Fruit fly (Drosophila melanogaster) whole organism, embryonic: ENCODE data around the gene Son.

Source experiments
- Asciz ChIP-seq: fragments of 200-800 bp; sonication (Bioruptor generic); optimal IDR thresholded peaks from 2 replicates; lab custom pipeline; 2017; ENCODE audit warnings: missing biosample characterization, mild to moderate bottlenecking, missing genetic modification characterization, missing genetic modification reagents
- Atf-2 ChIP-seq: fragments of 200-800 bp; sonication (Bioruptor generic); optimal IDR thresholded peaks from 2 replicates; lab custom pipeline; 2016; ENCODE audit warnings: missing biosample characterization, missing genetic modification characterization
- Atf3 ChIP-seq: fragments of 200-800 bp; sonication (Bioruptor generic); optimal IDR thresholded peaks from 3 replicates; lab custom pipeline; 2016; ENCODE audit warnings: missing biosample characterization, missing genetic modification characterization
- C15 ChIP-seq: fragments of 200-800 bp; sonication (Bioruptor generic); IDR thresholded peaks from 3 replicates; pipeline ENCODE4 v1.3.6; 2022; ENCODE audit warnings: missing biosample characterization, missing genetic modification characterization
- CG10267 ChIP-seq: fragments of 200-800 bp; sonication (Bioruptor generic); optimal IDR thresholded peaks from 2 replicates; lab custom pipeline; 2018; ENCODE audit warnings: missing biosample characterization, mild to moderate bottlenecking, missing genetic modification characterization, moderate library complexity
- CG10431 ChIP-seq: fragments of 200-800 bp; sonication (Bioruptor generic); optimal IDR thresholded peaks from 3 replicates; lab custom pipeline; 2018; ENCODE audit warnings: missing biosample characterization, mild to moderate bottlenecking, missing genetic modification characterization
- CG13123 ChIP-seq: fragments of 200-800 bp; sonication (Bioruptor generic); optimal IDR thresholded peaks from 2 replicates; lab custom pipeline; 2016; ENCODE audit warnings: missing biosample characterization, missing genetic modification characterization
- CG16813 ChIP-seq: fragments of 200-800 bp; sonication (Bioruptor generic); IDR thresholded peaks from 3 replicates; pipeline ENCODE4 v1.3.6; 2022; ENCODE audit warnings: missing biosample characterization, missing genetic modification characterization; ENCODE audit not compliant: partially characterized antibody
- CG18011 ChIP-seq: fragments of 200-800 bp; sonication (Bioruptor generic); optimal IDR thresholded peaks from 2 replicates; lab custom pipeline; 2017; ENCODE audit warnings: missing biosample characterization, missing genetic modification characterization, mild to moderate bottlenecking, moderate library complexity, missing genotype
- CG18262 ChIP-seq: fragments of 200-800 bp; optimal IDR thresholded peaks from 3 replicates; lab custom pipeline; 2019; ENCODE audit warnings: missing biosample characterization, mild to moderate bottlenecking, missing genetic modification characterization, moderate library complexity
- CG18764 ChIP-seq: fragments of 200-800 bp; sonication (Bioruptor generic); optimal IDR thresholded peaks from 3 replicates; lab custom pipeline; 2016; ENCODE audit warnings: missing biosample characterization, missing genetic modification characterization
- CG31224 ChIP-seq: fragments of 200-800 bp; sonication (Bioruptor generic); IDR thresholded peaks from 2 replicates; pipeline ENCODE4 v1.3.6; 2022; ENCODE audit warnings: missing biosample characterization, missing genetic modification characterization
- CG3847 ChIP-seq: fragments of 200-800 bp; sonication (Bioruptor generic); IDR thresholded peaks from 2 replicates; pipeline ENCODE4 v1.3.6; 2022; ENCODE audit warnings: missing biosample characterization, missing genetic modification characterization
- CG6254 ChIP-seq: fragments of 200-800 bp; sonication (Bioruptor generic); optimal IDR thresholded peaks from 3 replicates; lab custom pipeline; 2017; ENCODE audit warnings: mild to moderate bottlenecking, missing biosample characterization, missing genetic modification reagents, missing genetic modification characterization
- CG6689 ChIP-seq: fragments of 200-800 bp; sonication (Bioruptor generic); IDR thresholded peaks from 2 replicates; pipeline ENCODE4 v1.3.6; 2022; ENCODE audit warnings: missing biosample characterization, missing genetic modification characterization
- CG7786 ChIP-seq: fragments of 200-800 bp; sonication (Bioruptor generic); optimal IDR thresholded peaks from 2 replicates; lab custom pipeline; 2016; ENCODE audit warnings: missing biosample characterization, missing genetic modification characterization
- CG7987 ChIP-seq: fragments of 200-800 bp; sonication (Bioruptor generic); optimal IDR thresholded peaks from 2 replicates; lab custom pipeline; 2018; ENCODE audit warnings: missing biosample characterization, mild to moderate bottlenecking, missing genetic modification characterization, moderate library complexity
- CG9797 ChIP-seq: fragments of 200-800 bp; sonication (Bioruptor generic); optimal IDR thresholded peaks from 3 replicates; lab custom pipeline; 2018; ENCODE audit warnings: missing biosample characterization, mild to moderate bottlenecking, missing genetic modification characterization
- Camta ChIP-seq: fragments of 200-800 bp; sonication (Bioruptor generic); optimal IDR thresholded peaks from 2 replicates; lab custom pipeline; 2016; ENCODE audit warnings: missing biosample characterization, missing genetic modification characterization
- Dfd ChIP-seq, 2 experiments: fragments of >200 bp; optimal IDR thresholded peaks; 2 replicates each; lab custom pipeline; 2017; ENCODE audit warnings: missing biosample characterization in 2 of 2, missing genetic modification characterization in 2 of 2
- ERR ChIP-seq: fragments of 200-800 bp; sonication (Bioruptor generic); optimal IDR thresholded peaks from 2 replicates; lab custom pipeline; 2016; ENCODE audit warnings: missing biosample characterization, missing genetic modification characterization
- Fer3 ChIP-seq: fragments of 200-800 bp; sonication (Bioruptor generic); optimal IDR thresholded peaks from 2 replicates; lab custom pipeline; 2018; ENCODE audit warnings: missing biosample characterization, mild to moderate bottlenecking, missing genetic modification characterization, moderate library complexity
- Nf-YB ChIP-seq: fragments of 200-800 bp; sonication (Bioruptor generic); optimal IDR thresholded peaks from 3 replicates; lab custom pipeline; 2019; ENCODE audit warnings: missing biosample characterization, mild to moderate bottlenecking, missing genetic modification characterization, moderate library complexity
- Oaz ChIP-seq: fragments of 200-800 bp; sonication (Bioruptor generic); IDR thresholded peaks from 2 replicates; pipeline ENCODE4 v1.3.6; 2022; ENCODE audit warnings: missing biosample characterization, missing genetic modification characterization
- Ptx1 ChIP-seq: fragments of 200-800 bp; sonication (Bioruptor generic); IDR thresholded peaks from 2 replicates; pipeline ENCODE4 v1.3.6; 2022; ENCODE audit warnings: missing biosample characterization, missing genetic modification characterization
- YL-1 ChIP-seq: fragments of 200-800 bp; sonication (Bioruptor generic); optimal IDR thresholded peaks from 3 replicates; lab custom pipeline; 2017; ENCODE audit warnings: missing biosample characterization, mild to moderate bottlenecking, missing genetic modification characterization
- ab ChIP-seq: fragments of 200-800 bp; sonication (Bioruptor generic); optimal IDR thresholded peaks from 2 replicates; lab custom pipeline; 2016; ENCODE audit warnings: missing biosample characterization, missing genetic modification characterization
- ap ChIP-seq: fragments of 200-800 bp; sonication (Bioruptor generic); IDR thresholded peaks from 2 replicates; pipeline ENCODE4 v1.3.6; 2022; ENCODE audit warnings: missing biosample characterization, missing genetic modification characterization
- chn ChIP-seq: fragments of 200-800 bp; sonication (Bioruptor generic); optimal IDR thresholded peaks from 2 replicates; lab custom pipeline; 2016; ENCODE audit warnings: missing biosample characterization, missing genetic modification characterization
- ci ChIP-seq: fragments of 200-800 bp; sonication (Bioruptor generic); IDR thresholded peaks from 3 replicates; pipeline ENCODE4 v1.3.6; 2022; ENCODE audit warnings: missing biosample characterization, missing genetic modification characterization
- cwo ChIP-seq: fragments of 200-800 bp; sonication (Bioruptor generic); optimal IDR thresholded peaks from 3 replicates; lab custom pipeline; 2017; ENCODE audit warnings: missing biosample characterization, missing genetic modification characterization, mild to moderate bottlenecking, moderate library complexity, missing genetic modification reagents
- dmrt99B ChIP-seq: fragments of 200-800 bp; sonication (Bioruptor generic); optimal IDR thresholded peaks from 2 replicates; lab custom pipeline; 2018; ENCODE audit warnings: missing biosample characterization, mild to moderate bottlenecking, missing genetic modification characterization, moderate library complexity
- dysf ChIP-seq: fragments of 200-800 bp; sonication (Bioruptor generic); IDR thresholded peaks from 3 replicates; pipeline ENCODE4 v1.3.6; 2022; ENCODE audit warnings: missing biosample characterization, missing genetic modification characterization
- eyg ChIP-seq: fragments of 200-800 bp; sonication (Bioruptor generic); optimal IDR thresholded peaks from 3 replicates; lab custom pipeline; 2016; ENCODE audit warnings: missing biosample characterization, missing genetic modification characterization
- fd64A ChIP-seq: fragments of 200-800 bp; sonication (Bioruptor generic); optimal IDR thresholded peaks from 3 replicates; lab custom pipeline; 2018; ENCODE audit warnings: missing biosample characterization, mild to moderate bottlenecking, missing genetic modification characterization
- gcm ChIP-seq: fragments of 200-800 bp; sonication (Bioruptor generic); optimal IDR thresholded peaks from 2 replicates; lab custom pipeline; 2019; ENCODE audit warnings: missing biosample characterization, mild to moderate bottlenecking, missing genetic modification characterization, moderate library complexity
- grau ChIP-seq: fragments of 200-800 bp; optimal IDR thresholded peaks from 3 replicates; lab custom pipeline; 2019; ENCODE audit warnings: missing biosample characterization, mild to moderate bottlenecking, missing genetic modification characterization, moderate library complexity
- kay ChIP-seq: fragments of 200-800 bp; sonication (Bioruptor generic); optimal IDR thresholded peaks from 2 replicates; lab custom pipeline; 2016; ENCODE audit warnings: missing biosample characterization, missing genetic modification characterization
- maf-S ChIP-seq: fragments of 200-800 bp; sonication (Bioruptor generic); optimal IDR thresholded peaks from 2 replicates; lab custom pipeline; 2016; ENCODE audit warnings: missing biosample characterization, missing genetic modification characterization
- pan ChIP-seq, 4 experiments: fragments of >200 bp in 3 of 4; fragments of 200-800 bp in 1 of 4; sonication (Bioruptor generic) in 1 of 4; optimal IDR thresholded peaks in 3 of 4; IDR thresholded peaks in 1 of 4; 2 replicates each; pipeline versions ENCODE4 v1.3.6 to Lab custom; 2017 to 2022; ENCODE audit warnings: missing biosample characterization in 2 of 4, missing genetic modification characterization in 2 of 4, mixed read lengths in 1 of 4
- pzg ChIP-seq: fragments of 200-800 bp; sonication (Bioruptor generic); optimal IDR thresholded peaks from 3 replicates; lab custom pipeline; 2018; ENCODE audit warnings: missing biosample characterization, mild to moderate bottlenecking, missing genetic modification characterization, moderate library complexity
- sens-2 ChIP-seq: fragments of 200-800 bp; sonication (Bioruptor generic); IDR thresholded peaks from 2 replicates; pipeline ENCODE4 v1.3.6; 2022; ENCODE audit warnings: missing biosample characterization, missing genetic modification characterization
- sim ChIP-seq: fragments of 200-800 bp; sonication (Bioruptor generic); IDR thresholded peaks from 2 replicates; pipeline ENCODE4 v1.3.6; 2022; ENCODE audit warnings: missing biosample characterization, missing genetic modification characterization
- ssp ChIP-seq: fragments of 200-800 bp; sonication (Bioruptor generic); IDR thresholded peaks from 2 replicates; pipeline ENCODE4 v1.3.6; 2022; ENCODE audit warnings: missing biosample characterization, missing genetic modification characterization
- unpg ChIP-seq: fragments of 200-800 bp; sonication (Bioruptor generic); optimal IDR thresholded peaks from 3 replicates; lab custom pipeline; 2018; ENCODE audit warnings: missing biosample characterization, mild to moderate bottlenecking, missing genetic modification characterization, moderate library complexity
- wdn ChIP-seq: fragments of 200-800 bp; sonication (Bioruptor generic); IDR thresholded peaks from 2 replicates; pipeline ENCODE4 v1.3.6; 2022; ENCODE audit warnings: missing biosample characterization, missing genetic modification characterization
- zen2 ChIP-seq: fragments of 200-800 bp; sonication (Bioruptor generic); IDR thresholded peaks from 3 replicates; pipeline ENCODE4 v1.3.6; 2022; ENCODE audit warnings: missing biosample characterization, missing genetic modification characterization; ENCODE audit not compliant: partially characterized antibody
- zfh1 ChIP-seq: fragments of 200-800 bp; sonication (Bioruptor generic); IDR thresholded peaks from 3 replicates; pipeline ENCODE4 v1.3.6; 2022; ENCODE audit warnings: missing biosample characterization, missing genetic modification characterization

The Son gene

dm6 chr3R:9577382-9578137 is at the start of gene Son, which contains the start of gene Kap-alpha3:
Son (plus strand) TSS chr3R:9578042.
Kap-alpha3 (minus strand) TSS chr3R:9577733.
- TF ChIP-seq sens-2 (GFP tag; lab: Robert Waterston, UW), result peak; percentile 94
- TF ChIP-seq chn (GFP tag; lab: Kevin White, UChicago), result peak; percentile 93
- peak; percentile 82 for TF ChIP-seq ap (GFP tag; lab: Robert Waterston, UW)
- TF ChIP-seq grau (tag; lab: Kevin White, UChicago), result peak; percentile 88
- peak; percentile 86 for TF ChIP-seq fd64A (GFP tag; lab: Kevin White, UChicago)
- peak; percentile 74; the same call in 1 of the 2 replicates for TF ChIP-seq wdn (GFP tag; lab: Robert Waterston, UW)
- peak; percentile 73 for TF ChIP-seq CG9797
- TF ChIP-seq CG31224, result peak; percentile 85
- peak; percentile 82 for TF ChIP-seq unpg (GFP tag; lab: Kevin White, UChicago)
- TF ChIP-seq Asciz (GFP tag; lab: Kevin White, UChicago), result peak; percentile 90
- no peak for TF ChIP-seq pan (optimal IDR thresholded peaks at IDR 0.05; lab: Kevin White, UChicago)
- peak in 1 of 2 experiments; percentile 85 for TF ChIP-seq pan (GFP tag; optimal IDR thresholded peaks at IDR 0.05 in 1 of 2, IDR thresholded peaks at IDR 0.05 in 1 of 2)
- peak; percentile 86 for TF ChIP-seq pzg (GFP tag; lab: Kevin White, UChicago)
- TF ChIP-seq zfh1, result peak; percentile 81
- TF ChIP-seq gcm, result peak; percentile 86
- TF ChIP-seq Dfd (GFP tag; optimal IDR thresholded peaks at IDR 0.05; lab: Kevin White, UChicago), result no peak
- peak; percentile 90 for TF ChIP-seq CG7786 (GFP tag; lab: Kevin White, UChicago)
- TF ChIP-seq CG18011 (GFP tag; lab: Kevin White, UChicago), result peak; percentile 80
- peak; percentile 87 for TF ChIP-seq eyg (GFP tag; lab: Kevin White, UChicago)
- TF ChIP-seq CG6689 (GFP tag; lab: Robert Waterston, UW), result peak; percentile 83
- TF ChIP-seq cwo (GFP tag; lab: Kevin White, UChicago), result peak; percentile 79
- peak; percentile 99 for TF ChIP-seq YL-1
- peak; percentile 85 for TF ChIP-seq ERR (GFP tag; lab: Kevin White, UChicago)
- TF ChIP-seq ab (GFP tag; lab: Kevin White, UChicago), result peak; percentile 62
- peak; percentile 88 for TF ChIP-seq CG16813 (GFP tag; lab: Robert Waterston, UW)
- TF ChIP-seq Atf-2 (GFP tag; lab: Kevin White, UChicago), result peak; percentile 90
- peak; percentile 73 for TF ChIP-seq CG6254 (GFP tag; lab: Kevin White, UChicago)
- TF ChIP-seq CG18262 (tag; lab: Kevin White, UChicago), result peak; percentile 84
- TF ChIP-seq Ptx1 (GFP tag; lab: Robert Waterston, UW), result peak; percentile 90
- TF ChIP-seq kay (GFP tag; lab: Kevin White, UChicago), result peak; percentile 80
- TF ChIP-seq maf-S (GFP tag; lab: Kevin White, UChicago), result peak; percentile 92
- TF ChIP-seq zen2, result peak; percentile 75; the same call in 1 of the 3 replicates
- TF ChIP-seq Atf3 (GFP tag; lab: Kevin White, UChicago), result peak; percentile 90
- peak; percentile 91 for TF ChIP-seq CG10267
- peak; percentile 78 for TF ChIP-seq Nf-YB (GFP tag; lab: Kevin White, UChicago)
- peak; percentile 95 for TF ChIP-seq ci (GFP tag; lab: Robert Waterston, UW)
- TF ChIP-seq dysf (GFP tag; lab: Robert Waterston, UW), result peak; percentile 88
- TF ChIP-seq Camta (GFP tag; lab: Kevin White, UChicago), result peak; percentile 95
- TF ChIP-seq CG13123 (GFP tag; lab: Kevin White, UChicago), result peak; percentile 100
- peak; percentile 89 for TF ChIP-seq CG18764 (GFP tag; lab: Kevin White, UChicago)
- peak; percentile 93 for TF ChIP-seq CG3847 (GFP tag; lab: Robert Waterston, UW)
- TF ChIP-seq Fer3, result peak; percentile 93
- peak; percentile 97 for TF ChIP-seq CG7987
- peak; percentile 85 for TF ChIP-seq dmrt99B (tag; lab: Kevin White, UChicago)
- peak; percentile 92 for TF ChIP-seq CG10431
- peak; percentile 84 for TF ChIP-seq ssp (GFP tag; lab: Robert Waterston, UW)
- peak; percentile 80; the same call in 2 of the 3 replicates for TF ChIP-seq C15
- peak; percentile 58 for TF ChIP-seq sim (GFP tag; lab: Robert Waterston, UW)
- TF ChIP-seq Oaz (GFP tag; lab: Robert Waterston, UW), result peak; percentile 74
